Worm (Caenorhabditis elegans) whole organism, L2 larva: Measurements from ENCODE around the gene cec-3.

Experiments used
- C34F6.9 ChIP-seq: fragments of 150-350 bp; optimal IDR thresholded peaks from 2 replicates; lab custom pipeline; 2014; ENCODE audit warnings: missing biosample characterization, missing genetic modification characterization
- R02D3.7 ChIP-seq: fragments of 150-350 bp; optimal IDR thresholded peaks from 2 replicates; lab custom pipeline; 2014; ENCODE audit warnings: missing biosample characterization, missing genetic modification characterization
- Y55F3AM.14 ChIP-seq: fragments of 200-800 bp; sonication (Bioruptor generic); optimal IDR thresholded peaks from 2 replicates; lab custom pipeline; 2018; ENCODE audit warnings: mild to moderate bottlenecking, missing genetic modification characterization, missing compliant biosample characterization
- alr-1 ChIP-seq: fragments of 150-350 bp; optimal IDR thresholded peaks from 2 replicates; lab custom pipeline; 2014; ENCODE audit warnings: missing biosample characterization, missing genetic modification characterization
- aly-2 ChIP-seq: fragments of 150-350 bp; optimal IDR thresholded peaks from 2 replicates; lab custom pipeline; 2014; ENCODE audit warnings: missing biosample characterization, missing genetic modification characterization
- ama-1 ChIP-seq: fragments of 150-350 bp; optimal IDR thresholded peaks from 2 replicates; lab custom pipeline; 2018; ENCODE audit warnings: inconsistent platforms
- blmp-1 ChIP-seq: sonication (generic microtip); optimal IDR thresholded peaks from 2 replicates; lab custom pipeline; 2017; ENCODE audit warnings: missing genetic modification characterization, mild to moderate bottlenecking, missing compliant biosample characterization, antibody characterized with exemption, moderate library complexity; ENCODE audit not compliant: insufficient read depth
- dmd-4 ChIP-seq: sonication (generic microtip); optimal IDR thresholded peaks from 2 replicates; lab custom pipeline; 2017; ENCODE audit warnings: missing biosample characterization, missing genetic modification characterization
- egl-27 ChIP-seq: sonication (generic microtip); optimal IDR thresholded peaks from 3 replicates; lab custom pipeline; 2017; ENCODE audit warnings: missing biosample characterization, missing genetic modification reagents, missing genetic modification characterization
- elt-1 ChIP-seq: fragments of 150-350 bp; optimal IDR thresholded peaks from 2 replicates; lab custom pipeline; 2014; ENCODE audit warnings: missing biosample characterization, missing genetic modification characterization
- gmeb-1 ChIP-seq: fragments of 150-350 bp; optimal IDR thresholded peaks from 2 replicates; lab custom pipeline; 2014; ENCODE audit warnings: missing biosample characterization, missing genetic modification characterization
- lin-11 ChIP-seq: fragments of 150-350 bp; sonication (generic microtip); optimal IDR thresholded peaks from 2 replicates; lab custom pipeline; 2014; ENCODE audit warnings: missing biosample characterization, missing genetic modification characterization, inconsistent platforms, mixed read lengths
- lin-13 ChIP-seq: fragments of 150-350 bp; optimal IDR thresholded peaks from 2 replicates; lab custom pipeline; 2014; ENCODE audit warnings: missing biosample characterization, missing genetic modification reagents, missing genetic modification characterization
- lin-39 ChIP-seq: fragments of 150-350 bp; optimal IDR thresholded peaks from 2 replicates; lab custom pipeline; 2014; ENCODE audit warnings: missing biosample characterization, missing genetic modification reagents, missing genetic modification characterization
- mab-5 ChIP-seq: fragments of 150-350 bp; optimal IDR thresholded peaks from 2 replicates; lab custom pipeline; 2014; ENCODE audit warnings: missing biosample characterization, missing genetic modification characterization
- mbf-1 ChIP-seq: sonication (generic microtip); optimal IDR thresholded peaks from 2 replicates; lab custom pipeline; 2017; ENCODE audit warnings: missing biosample characterization, missing genetic modification characterization
- mdl-1 ChIP-seq, 2 experiments: fragments of 150-350 bp in 1 of 2; sonication (generic microtip) in 1 of 2; optimal IDR thresholded peaks; 2 replicates each; lab custom pipeline; 2017; ENCODE audit warnings: missing biosample characterization in 2 of 2, missing genetic modification characterization in 2 of 2
- nhr-10 ChIP-seq: sonication (generic microtip); optimal IDR thresholded peaks from 2 replicates; lab custom pipeline; 2017; ENCODE audit warnings: missing biosample characterization, missing genetic modification characterization
- nhr-11 ChIP-seq: fragments of 150-350 bp; optimal IDR thresholded peaks from 2 replicates; lab custom pipeline; 2014; ENCODE audit warnings: missing biosample characterization, missing genetic modification characterization
- nhr-12 ChIP-seq: fragments of 150-350 bp; optimal IDR thresholded peaks from 2 replicates; lab custom pipeline; 2014; ENCODE audit warnings: missing biosample characterization, missing genetic modification characterization
- nhr-129 ChIP-seq: fragments of 150-350 bp; optimal IDR thresholded peaks from 2 replicates; lab custom pipeline; 2014; ENCODE audit warnings: missing biosample characterization, missing genetic modification characterization
- nhr-21 ChIP-seq: fragments of 150-350 bp; optimal IDR thresholded peaks from 2 replicates; lab custom pipeline; 2014; ENCODE audit warnings: missing biosample characterization, missing genetic modification characterization
- nhr-23 ChIP-seq: fragments of 150-350 bp; optimal IDR thresholded peaks from 2 replicates; lab custom pipeline; 2014; ENCODE audit warnings: missing biosample characterization, missing genetic modification reagents, missing genetic modification characterization
- nhr-237 ChIP-seq: fragments of 150-350 bp; optimal IDR thresholded peaks from 2 replicates; lab custom pipeline; 2014; ENCODE audit warnings: missing biosample characterization, missing genetic modification characterization
- nhr-6 ChIP-seq: fragments of 150-350 bp; optimal IDR thresholded peaks from 2 replicates; lab custom pipeline; 2014; ENCODE audit warnings: missing biosample characterization, missing genetic modification characterization
- nhr-77 ChIP-seq: fragments of 150-350 bp; optimal IDR thresholded peaks from 2 replicates; lab custom pipeline; 2014; ENCODE audit warnings: missing biosample characterization, missing genetic modification characterization
- sem-4 ChIP-seq: fragments of 150-350 bp; optimal IDR thresholded peaks from 2 replicates; lab custom pipeline; 2014; ENCODE audit warnings: missing biosample characterization, missing genetic modification reagents, missing genetic modification characterization
- skn-1 ChIP-seq: sonication (generic microtip); optimal IDR thresholded peaks from 2 replicates; lab custom pipeline; 2017; ENCODE audit warnings: missing biosample characterization, missing genetic modification characterization
- sma-3 ChIP-seq: sonication (generic microtip); optimal IDR thresholded peaks from 2 replicates; lab custom pipeline; 2016; ENCODE audit warnings: missing genetic modification reagents, missing genetic modification characterization, missing compliant biosample characterization
- sma-9 ChIP-seq, 2 experiments: fragments of 150-350 bp in 1 of 2; sonication (generic microtip) in 1 of 2; optimal IDR thresholded peaks; 2 replicates each; lab custom pipeline; 2014 to 2016; ENCODE audit warnings: missing genetic modification characterization in 2 of 2, mild to moderate bottlenecking in 1 of 2, missing biosample characterization in 1 of 2, missing compliant biosample characterization in 1 of 2, missing genetic modification reagents in 1 of 2, moderate library complexity in 1 of 2
- unc-55 ChIP-seq: fragments of 150-350 bp; sonication (generic microtip); optimal IDR thresholded peaks from 3 replicates; lab custom pipeline; 2014; ENCODE audit warnings: missing biosample characterization, missing genetic modification reagents, missing genetic modification characterization
- zag-1 ChIP-seq: fragments of 150-350 bp; optimal IDR thresholded peaks from 2 replicates; lab custom pipeline; 2014; ENCODE audit warnings: missing biosample characterization, missing genetic modification characterization
- ztf-1 ChIP-seq: fragments of 200-800 bp; sonication (Bioruptor generic); conservative IDR thresholded peaks from 2 replicates; pipeline ENCODE4 v1.3.6; 2022; ENCODE audit warnings: missing genetic modification characterization, missing compliant biosample characterization
- ztf-11 ChIP-seq: sonication (generic microtip); optimal IDR thresholded peaks from 2 replicates; lab custom pipeline; 2017; ENCODE audit warnings: missing biosample characterization, missing genetic modification characterization
- ztf-4 ChIP-seq: fragments of 150-350 bp; optimal IDR thresholded peaks from 2 replicates; lab custom pipeline; 2014; ENCODE audit warnings: missing biosample characterization, missing genetic modification characterization

cec-3 gene

DNA sequence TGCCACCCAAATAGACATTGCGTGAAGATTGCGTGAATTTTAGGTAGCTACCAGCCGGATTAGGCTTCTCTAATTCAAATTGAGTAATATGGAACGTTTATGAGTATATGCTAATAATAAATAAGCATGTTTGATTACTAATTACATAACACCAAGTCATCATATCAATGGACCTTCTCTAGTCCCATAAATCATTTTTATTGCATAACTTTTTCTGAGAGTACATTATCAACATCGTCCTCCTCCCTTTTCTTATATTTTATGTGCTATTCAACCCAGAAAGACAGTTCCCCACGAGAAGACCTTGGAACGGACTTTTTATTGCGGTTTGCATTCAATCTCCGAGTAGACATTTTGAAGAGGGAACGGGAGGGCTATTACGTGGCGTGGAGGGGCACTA is 45.1 kb downstream of the cec-3 start:
- no peak for TF ChIP-seq lin-39 (tag; lab: Kevin White, UChicago)
- no peak for TF ChIP-seq nhr-6
- no peak for TF ChIP-seq nhr-21 (tag; lab: Kevin White, UChicago)
- no peak for TF ChIP-seq ztf-4 (tag; lab: Kevin White, UChicago)
- no peak for TF ChIP-seq mab-5
- TF ChIP-seq mbf-1 (tag; lab: Kevin White, UChicago) = no peak
- no peak for TF ChIP-seq lin-13 (GFP tag; lab: Kevin White, UChicago)
- TF ChIP-seq R02D3.7 (tag; lab: Kevin White, UChicago) = no peak
- TF ChIP-seq alr-1 = no peak
- TF ChIP-seq blmp-1 (tag; lab: Kevin White, UChicago) = no peak
- TF ChIP-seq aly-2 (tag; lab: Kevin White, UChicago) = no peak
- no peak for TF ChIP-seq elt-1 (tag; lab: Kevin White, UChicago)
- no peak for TF ChIP-seq nhr-237 (tag; lab: Kevin White, UChicago)
- no peak for TF ChIP-seq ama-1 (lab: Kevin White, UChicago)
- TF ChIP-seq ztf-11 (tag; lab: Kevin White, UChicago) = no peak
- no peak for TF ChIP-seq nhr-10 (tag; lab: Kevin White, UChicago)

DNA sequence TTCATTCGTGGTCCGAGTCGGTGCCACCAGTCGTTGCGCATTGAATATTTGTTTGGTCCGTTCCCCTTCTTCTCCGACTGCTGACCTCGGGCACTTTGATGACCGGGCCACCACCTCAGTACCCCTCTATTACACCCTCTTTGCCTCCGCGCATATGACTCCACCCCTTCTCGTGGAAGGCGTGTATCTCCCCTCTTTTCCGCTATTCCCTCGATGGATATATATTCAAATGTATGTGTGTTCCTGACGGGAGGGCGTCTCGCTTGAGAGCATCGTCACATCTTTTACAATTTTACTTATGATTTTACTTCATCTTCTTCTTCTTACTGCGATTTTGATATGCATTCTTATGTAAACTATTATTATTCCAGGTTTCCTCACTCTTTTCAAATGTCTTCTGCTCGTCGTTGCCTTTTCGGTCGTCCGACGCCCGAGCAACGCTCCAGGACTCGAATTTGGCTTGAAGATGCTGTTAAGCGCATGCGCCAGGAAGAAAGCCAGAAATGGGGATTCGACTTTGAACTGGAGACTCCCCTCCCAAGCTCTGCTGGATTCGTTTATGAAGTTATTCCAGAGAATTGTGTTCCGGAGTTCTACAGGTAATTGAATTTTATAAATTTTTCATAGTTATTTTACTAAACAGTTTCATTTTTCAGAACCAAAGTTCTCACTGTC is 46.4 kb downstream of the cec-3 start, which contains the start of gene cki-1:
Gene cki-1 (plus strand): TSS at position 372 of the 675 bp plus-strand sequence.
- no peak for TF ChIP-seq dmd-4
- no peak for TF ChIP-seq ztf-1 (GFP tag; lab: Robert Waterston, UW)
- TF ChIP-seq R02D3.7 (tag; lab: Kevin White, UChicago) = no peak
- no peak for TF ChIP-seq sem-4
- no peak for TF ChIP-seq sma-9 (GFP tag; optimal IDR thresholded peaks at IDR 0.05; lab: Kevin White, UChicago)
- TF ChIP-seq sma-9 (tag; optimal IDR thresholded peaks at IDR 0.05; lab: Kevin White, UChicago) = no peak
- TF ChIP-seq Y55F3AM.14 (GFP tag; lab: Kevin White, UChicago) = no peak
- TF ChIP-seq zag-1 (tag; lab: Kevin White, UChicago) = no peak
- no peak for TF ChIP-seq ztf-11 (tag; lab: Kevin White, UChicago)
- no peak for TF ChIP-seq nhr-23
- TF ChIP-seq alr-1 = no peak
- TF ChIP-seq unc-55 (GFP tag; lab: Kevin White, UChicago) = no peak
- TF ChIP-seq mdl-1 (tag; optimal IDR thresholded peaks at IDR 0.05; lab: Kevin White, UChicago) = no peak
- no peak for TF ChIP-seq nhr-12 (tag; lab: Kevin White, UChicago)
- no peak for TF ChIP-seq gmeb-1 (tag; lab: Kevin White, UChicago)
- TF ChIP-seq nhr-129 = no peak
- TF ChIP-seq nhr-77 (tag; lab: Kevin White, UChicago) = no peak
- TF ChIP-seq nhr-237 (tag; lab: Kevin White, UChicago) = no peak
- TF ChIP-seq egl-27 = no peak
- TF ChIP-seq aly-2 (tag; lab: Kevin White, UChicago) = no peak

DNA sequence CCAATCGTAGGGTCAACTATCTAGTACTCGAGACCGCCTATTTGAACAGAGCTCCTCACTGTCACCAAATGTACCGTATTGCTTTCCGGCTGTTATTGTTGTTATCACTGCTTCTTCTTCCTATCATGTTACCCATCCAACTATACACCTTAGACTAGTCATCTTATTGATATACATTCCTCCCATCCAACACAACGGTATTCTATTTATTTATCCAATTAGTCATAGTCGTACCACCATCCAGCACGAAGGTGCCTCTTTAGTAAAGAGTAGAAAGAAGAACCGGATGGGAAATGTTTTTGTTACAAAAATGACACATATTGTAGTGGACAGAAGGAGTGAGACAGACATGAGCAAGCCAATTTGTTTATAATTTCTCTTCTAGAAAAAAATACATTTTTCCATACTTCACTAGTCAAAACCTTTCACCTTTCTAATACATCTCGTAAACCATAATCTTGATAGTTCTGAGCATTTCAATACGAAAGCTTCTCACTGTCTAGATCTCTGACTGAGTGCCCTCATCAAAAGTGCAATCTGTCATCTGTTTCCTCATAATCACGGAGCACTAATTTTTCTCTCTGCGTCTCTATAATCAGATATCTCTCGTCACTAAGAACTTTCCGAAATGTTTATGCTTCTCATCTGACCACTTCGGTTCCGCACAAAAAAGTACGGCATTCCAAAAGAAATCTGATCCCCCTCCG is 47.1 kb downstream of the cec-3 start:
- no peak for TF ChIP-seq Y55F3AM.14 (GFP tag; lab: Kevin White, UChicago)
- no peak for TF ChIP-seq mab-5
- TF ChIP-seq mdl-1 (tag; optimal IDR thresholded peaks at IDR 0.05; lab: Kevin White, UChicago) = no peak
- TF ChIP-seq nhr-10 (tag; lab: Kevin White, UChicago) = no peak
- no peak for TF ChIP-seq ama-1 (lab: Kevin White, UChicago)
- TF ChIP-seq skn-1 (tag; lab: Kevin White, UChicago) = no peak
- no peak for TF ChIP-seq unc-55 (GFP tag; lab: Kevin White, UChicago)
- TF ChIP-seq nhr-21 (tag; lab: Kevin White, UChicago) = no peak
- TF ChIP-seq nhr-11 (tag; lab: Kevin White, UChicago) = no peak
- no peak for TF ChIP-seq sma-3 (GFP tag; lab: Kevin White, UChicago)
- TF ChIP-seq elt-1 (tag; lab: Kevin White, UChicago) = no peak
- TF ChIP-seq nhr-77 (tag; lab: Kevin White, UChicago) = no peak
- TF ChIP-seq, all 48 proteins: peak for 0

DNA sequence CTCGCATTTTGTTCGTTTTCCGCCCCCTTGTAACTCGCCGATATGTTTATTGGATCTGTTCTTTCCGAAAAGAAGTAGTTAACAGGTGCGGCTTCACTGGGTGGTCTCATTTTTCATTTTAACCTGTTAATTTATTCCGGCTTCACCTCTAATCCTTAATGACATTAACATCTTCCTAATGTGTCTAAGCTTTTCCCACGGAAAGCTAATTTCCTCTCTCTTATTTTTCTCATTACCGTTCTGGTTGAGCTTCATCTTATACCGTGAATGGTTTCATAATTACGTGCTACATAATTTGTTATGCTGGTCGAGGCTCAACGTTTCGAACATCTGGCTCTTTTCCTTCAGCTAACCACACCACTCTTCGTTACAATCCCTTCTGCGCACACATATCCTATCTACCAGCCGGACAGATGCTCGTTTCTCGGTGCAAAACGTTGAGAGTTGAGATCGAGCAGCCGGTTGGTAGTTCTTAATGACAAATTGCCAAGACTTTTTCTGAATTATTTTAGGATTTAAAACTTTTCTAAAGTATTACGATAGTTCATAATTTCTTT is 48.0 kb downstream of the cec-3 start:
- TF ChIP-seq mdl-1 (tag; optimal IDR thresholded peaks at IDR 0.05; lab: Kevin White, UChicago) = no peak
- no peak for TF ChIP-seq nhr-77 (tag; lab: Kevin White, UChicago)
- no peak for TF ChIP-seq lin-39 (tag; lab: Kevin White, UChicago)
- TF ChIP-seq C34F6.9 (tag; lab: Kevin White, UChicago) = no peak
- no peak for TF ChIP-seq zag-1 (tag; lab: Kevin White, UChicago)
- no peak for TF ChIP-seq nhr-23
- no peak for TF ChIP-seq nhr-6
- TF ChIP-seq lin-11 (tag; lab: Kevin White, UChicago) = no peak
- no peak for TF ChIP-seq ztf-11 (tag; lab: Kevin White, UChicago)
- TF ChIP-seq gmeb-1 (tag; lab: Kevin White, UChicago) = no peak
- no peak for TF ChIP-seq Y55F3AM.14 (GFP tag; lab: Kevin White, UChicago)
